Fruit fly (Drosophila melanogaster) whole organism, prepupa: ENCODE measurements around the gene SIDL.
A peak's percentile ranks its signal among the peaks of the same experiment; 100 is the strongest.

Experiments
- Blimp-1 ChIP-seq: fragments of 200-800 bp; sonication (Bioruptor generic); optimal IDR thresholded peaks from 3 replicates; lab custom pipeline; 2017; ENCODE audit warnings: missing biosample characterization, missing genetic modification characterization, mild to moderate bottlenecking, moderate library complexity, missing genetic modification reagents
- CG10631 ChIP-seq: fragments of 200-800 bp; sonication (Bioruptor generic); optimal IDR thresholded peaks from 2 replicates; lab custom pipeline; 2016; ENCODE audit warnings: missing biosample characterization, missing genetic modification characterization
- CG10669 ChIP-seq: fragments of 200-800 bp; sonication (Bioruptor generic); optimal IDR thresholded peaks from 3 replicates; lab custom pipeline; 2018; ENCODE audit warnings: missing biosample characterization, mild to moderate bottlenecking, missing genetic modification characterization, moderate library complexity
- CG11294 ChIP-seq: fragments of 200-800 bp; sonication (Bioruptor generic); IDR thresholded peaks from 2 replicates; pipeline ENCODE4 v1.3.6; 2022; ENCODE audit warnings: missing biosample characterization, missing genetic modification characterization
- CG11762 ChIP-seq: fragments of 200-800 bp; sonication (Bioruptor generic); optimal IDR thresholded peaks from 3 replicates; lab custom pipeline; 2016; ENCODE audit warnings: missing biosample characterization, missing genetic modification characterization; ENCODE audit not compliant: insufficient read depth
- CG11902 ChIP-seq: fragments of 200-800 bp; sonication (Bioruptor generic); optimal IDR thresholded peaks from 3 replicates; lab custom pipeline; 2016; ENCODE audit warnings: missing biosample characterization, missing genetic modification characterization
- CG15336 ChIP-seq: fragments of 200-800 bp; sonication (Bioruptor generic); IDR thresholded peaks from 2 replicates; pipeline ENCODE4 v1.3.6; 2022; ENCODE audit warnings: missing biosample characterization, missing genetic modification characterization
- CG1621 ChIP-seq: fragments of 200-800 bp; sonication (Bioruptor generic); optimal IDR thresholded peaks from 3 replicates; lab custom pipeline; 2018; ENCODE audit warnings: missing biosample characterization, mild to moderate bottlenecking, missing genetic modification characterization
- CG3032 ChIP-seq: fragments of 200-800 bp; optimal IDR thresholded peaks from 2 replicates; lab custom pipeline; 2019; ENCODE audit warnings: missing biosample characterization, mild to moderate bottlenecking, missing genetic modification characterization, moderate library complexity
- CG31627 ChIP-seq: fragments of 200-800 bp; sonication (Bioruptor generic); optimal IDR thresholded peaks from 3 replicates; lab custom pipeline; 2016; ENCODE audit warnings: missing biosample characterization, missing genetic modification characterization
- CG32006 ChIP-seq: fragments of 200-800 bp; sonication (Bioruptor generic); optimal IDR thresholded peaks from 3 replicates; lab custom pipeline; 2017; ENCODE audit warnings: missing biosample characterization, mild to moderate bottlenecking, missing genetic modification characterization
- CG34406 ChIP-seq: fragments of 200-800 bp; sonication (Bioruptor generic); optimal IDR thresholded peaks from 3 replicates; lab custom pipeline; 2016; ENCODE audit warnings: missing biosample characterization, missing genetic modification characterization
- CG3919 ChIP-seq: fragments of 200-800 bp; sonication (Bioruptor generic); optimal IDR thresholded peaks from 3 replicates; lab custom pipeline; 2016; ENCODE audit warnings: missing biosample characterization, missing genetic modification characterization
- CG4318 ChIP-seq: fragments of 200-800 bp; sonication (Bioruptor generic); optimal IDR thresholded peaks from 3 replicates; lab custom pipeline; 2017; ENCODE audit warnings: missing biosample characterization, mild to moderate bottlenecking, missing genetic modification characterization
- CG6163 ChIP-seq: fragments of 200-800 bp; sonication (Bioruptor generic); IDR thresholded peaks from 3 replicates; pipeline ENCODE4 v1.3.6; 2022; ENCODE audit warnings: missing biosample characterization, missing genetic modification characterization
- CG6792 ChIP-seq: fragments of 200-800 bp; sonication (Bioruptor generic); optimal IDR thresholded peaks from 3 replicates; lab custom pipeline; 2016; ENCODE audit warnings: missing biosample characterization, missing genetic modification characterization
- CG6808 ChIP-seq: fragments of 200-800 bp; sonication (Bioruptor generic); optimal IDR thresholded peaks from 3 replicates; lab custom pipeline; 2017; ENCODE audit warnings: missing biosample characterization, missing genetic modification characterization, mild to moderate bottlenecking, moderate library complexity, missing genetic modification reagents
- CG6854 ChIP-seq: fragments of 200-800 bp; sonication (Bioruptor generic); optimal IDR thresholded peaks from 2 replicates; lab custom pipeline; 2017; ENCODE audit warnings: missing biosample characterization, mild to moderate bottlenecking, missing genetic modification characterization
- CG7368 ChIP-seq: fragments of 200-800 bp; sonication (Bioruptor generic); optimal IDR thresholded peaks from 3 replicates; lab custom pipeline; 2016; ENCODE audit warnings: missing biosample characterization, missing genetic modification characterization
- CG8119 ChIP-seq: fragments of 200-800 bp; sonication (Bioruptor generic); IDR thresholded peaks from 3 replicates; pipeline ENCODE4 v1.3.6; 2022; ENCODE audit warnings: missing biosample characterization, missing genetic modification characterization
- CG8319 ChIP-seq: fragments of 200-800 bp; sonication (Bioruptor generic); optimal IDR thresholded peaks from 3 replicates; lab custom pipeline; 2016; ENCODE audit warnings: missing biosample characterization, missing genetic modification characterization
- CG8632 ChIP-seq: fragments of 200-800 bp; sonication (Bioruptor generic); optimal IDR thresholded peaks from 3 replicates; lab custom pipeline; 2016; ENCODE audit warnings: missing biosample characterization, missing genetic modification characterization
- CG9139 ChIP-seq: fragments of 200-800 bp; sonication (Bioruptor generic); optimal IDR thresholded peaks from 3 replicates; lab custom pipeline; 2017; ENCODE audit warnings: missing biosample characterization, mild to moderate bottlenecking, missing genetic modification characterization
- Eip75B ChIP-seq: fragments of 200-800 bp; sonication (Bioruptor generic); optimal IDR thresholded peaks from 3 replicates; lab custom pipeline; 2016; ENCODE audit warnings: missing biosample characterization, missing genetic modification characterization
- Eip78C ChIP-seq: fragments of 200-800 bp; sonication (Bioruptor generic); peaks from one replicate; lab custom pipeline; 2016; ENCODE audit warnings: missing biosample characterization, missing genetic modification characterization
- Ets21C ChIP-seq: fragments of 200-800 bp; sonication (Bioruptor generic); optimal IDR thresholded peaks from 3 replicates; lab custom pipeline; 2016; ENCODE audit warnings: missing biosample characterization, missing genetic modification characterization
- Ets96B ChIP-seq: fragments of 200-800 bp; optimal IDR thresholded peaks from 2 replicates; lab custom pipeline; 2019; ENCODE audit warnings: missing biosample characterization, mild to moderate bottlenecking, missing genetic modification characterization, moderate library complexity
- Hr38 ChIP-seq: sonication (Bioruptor generic); optimal IDR thresholded peaks from 2 replicates; lab custom pipeline; 2016; ENCODE audit warnings: missing biosample characterization, missing genetic modification characterization
- Hr4 ChIP-seq: fragments of 200-800 bp; sonication (Bioruptor generic); optimal IDR thresholded peaks from 3 replicates; lab custom pipeline; 2016; ENCODE audit warnings: missing biosample characterization, missing genetic modification characterization
- Lpt ChIP-seq: fragments of 200-800 bp; sonication (Bioruptor generic); optimal IDR thresholded peaks from 3 replicates; lab custom pipeline; 2016; ENCODE audit warnings: missing biosample characterization, missing genetic modification characterization
- Met ChIP-seq: fragments of 200-800 bp; sonication (Bioruptor generic); optimal IDR thresholded peaks from 3 replicates; lab custom pipeline; 2016; ENCODE audit warnings: missing biosample characterization, missing genetic modification characterization
- OdsH ChIP-seq: fragments of 200-800 bp; sonication (Bioruptor generic); optimal IDR thresholded peaks from 3 replicates; lab custom pipeline; 2016; ENCODE audit warnings: missing biosample characterization, missing genetic modification characterization
- Smox ChIP-seq: fragments of 200-800 bp; sonication (Bioruptor generic); optimal IDR thresholded peaks from 3 replicates; lab custom pipeline; 2016; ENCODE audit warnings: missing biosample characterization, missing genetic modification characterization
- Sox102F ChIP-seq: fragments of 200-800 bp; sonication (Bioruptor generic); optimal IDR thresholded peaks from 2 replicates; lab custom pipeline; 2016; ENCODE audit warnings: missing biosample characterization, mild to moderate bottlenecking, missing genetic modification characterization
- Sox14 ChIP-seq: fragments of 200-800 bp; sonication (Bioruptor generic); optimal IDR thresholded peaks from 3 replicates; lab custom pipeline; 2016; ENCODE audit warnings: missing biosample characterization, missing genetic modification characterization
- Sox15 ChIP-seq: fragments of 200-800 bp; sonication (Bioruptor generic); optimal IDR thresholded peaks from 3 replicates; lab custom pipeline; 2016; ENCODE audit warnings: missing biosample characterization, missing genetic modification characterization
- achi ChIP-seq: fragments of 200-800 bp; sonication (Bioruptor generic); optimal IDR thresholded peaks from 3 replicates; lab custom pipeline; 2016; ENCODE audit warnings: missing biosample characterization, missing genetic modification characterization
- acj6 ChIP-seq: fragments of 200-800 bp; sonication (Bioruptor generic); optimal IDR thresholded peaks from 3 replicates; lab custom pipeline; 2016; ENCODE audit warnings: missing biosample characterization, missing genetic modification characterization
- cyc ChIP-seq: fragments of 200-800 bp; sonication (Bioruptor generic); optimal IDR thresholded peaks from 3 replicates; lab custom pipeline; 2016; ENCODE audit warnings: missing biosample characterization, missing genetic modification characterization
- dac ChIP-seq: fragments of 200-800 bp; sonication (Bioruptor generic); optimal IDR thresholded peaks from 2 replicates; lab custom pipeline; 2017; ENCODE audit warnings: missing biosample characterization, mild to moderate bottlenecking, missing genetic modification characterization
- dsx ChIP-seq: fragments of 200-800 bp; optimal IDR thresholded peaks from 3 replicates; lab custom pipeline; 2019; ENCODE audit warnings: missing biosample characterization, mild to moderate bottlenecking, missing genetic modification characterization, moderate library complexity; ENCODE audit not compliant: poor library complexity, severe bottlenecking
- esn ChIP-seq: fragments of 200-800 bp; sonication (Bioruptor generic); optimal IDR thresholded peaks from 2 replicates; lab custom pipeline; 2016; ENCODE audit warnings: missing biosample characterization, mild to moderate bottlenecking, missing genetic modification characterization, moderate library complexity
- fd59A ChIP-seq: fragments of 200-800 bp; sonication (Bioruptor generic); optimal IDR thresholded peaks from 2 replicates; lab custom pipeline; 2017; ENCODE audit warnings: missing biosample characterization, mild to moderate bottlenecking, missing genetic modification characterization, missing genetic modification reagents
- fd85E ChIP-seq: fragments of 200-800 bp; sonication (Bioruptor generic); optimal IDR thresholded peaks from 3 replicates; lab custom pipeline; 2016; ENCODE audit warnings: missing biosample characterization, missing genetic modification characterization
- fkh ChIP-seq: fragments of 200-800 bp; sonication (Bioruptor generic); optimal IDR thresholded peaks from 3 replicates; lab custom pipeline; 2017; ENCODE audit warnings: missing biosample characterization, mild to moderate bottlenecking, missing genetic modification characterization, moderate library complexity
- pdm3 ChIP-seq: fragments of 200-800 bp; sonication (Bioruptor generic); optimal IDR thresholded peaks from 3 replicates; lab custom pipeline; 2016; ENCODE audit warnings: missing biosample characterization, missing genetic modification characterization
- salr ChIP-seq, 2 experiments: fragments of 200-800 bp; sonication (Bioruptor generic); optimal IDR thresholded peaks; 3 replicates each; lab custom pipeline; 2016 to 2018; ENCODE audit warnings: missing biosample characterization in 2 of 2, missing genetic modification characterization in 2 of 2, mild to moderate bottlenecking in 1 of 2
- ss ChIP-seq, 2 experiments: fragments of 200-800 bp; sonication (Bioruptor generic); optimal IDR thresholded peaks; 2 replicates in 1 of 2; 3 replicates in 1 of 2; lab custom pipeline; 2017 to 2018; ENCODE audit warnings: mild to moderate bottlenecking in 2 of 2, missing biosample characterization in 2 of 2, missing genetic modification characterization in 2 of 2, moderate library complexity in 1 of 2
- svp ChIP-seq: fragments of 200-800 bp; sonication (Bioruptor generic); peaks from one replicate; lab custom pipeline; 2016; ENCODE audit warnings: missing biosample characterization, missing genetic modification characterization
- topi ChIP-seq: fragments of 200-800 bp; sonication (Bioruptor generic); optimal IDR thresholded peaks from 3 replicates; lab custom pipeline; 2016; ENCODE audit warnings: missing biosample characterization, missing genetic modification characterization

SIDL gene

DNA sequence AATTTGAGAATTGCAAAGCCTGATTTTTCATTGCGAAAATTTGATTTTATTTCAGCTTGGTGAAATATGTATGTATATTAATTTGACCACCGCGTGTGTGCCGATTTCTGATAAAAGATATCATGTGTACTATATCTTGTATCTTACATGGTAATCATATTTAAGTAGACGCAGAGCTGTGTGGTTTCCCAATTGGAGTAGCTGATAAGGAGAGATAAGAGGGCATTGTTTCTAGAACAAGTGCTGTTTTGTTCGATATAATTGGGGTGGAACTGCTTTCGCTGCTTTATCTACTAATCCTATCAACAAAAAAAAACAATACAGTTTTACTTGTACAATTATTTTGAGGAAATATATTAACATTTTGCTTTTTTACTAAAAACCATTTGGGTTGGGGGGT is 27.9 kb upstream of the SIDL start (continued):
- TF ChIP-seq fkh (GFP tag; lab: Kevin White, UChicago): no peak
- no peak for TF ChIP-seq Blimp-1
- TF ChIP-seq acj6 (GFP tag; lab: Kevin White, UChicago): no peak
- TF ChIP-seq OdsH (GFP tag; lab: Kevin White, UChicago): no peak
- TF ChIP-seq, all 60 proteins: peak for 4

dm6 chr3R:15243452-15243851 is 24.8 kb upstream of the SIDL start:
- TF ChIP-seq CG10631 (GFP tag; lab: Kevin White, UChicago) (no peak), OdsH (GFP tag; lab: Kevin White, UChicago) (no peak), Sox102F (GFP tag; lab: Kevin White, UChicago) (peak; percentile 33), Eip75B (GFP tag; lab: Kevin White, UChicago) (peak; percentile 27), Sox14 (GFP tag; lab: Kevin White, UChicago) (peak; percentile 84), topi (GFP tag; lab: Kevin White, UChicago) (peak; percentile 5), fkh (GFP tag; lab: Kevin White, UChicago) (peak; percentile 57), CG3919 (GFP tag; lab: Kevin White, UChicago) (peak; percentile 14), dsx (no peak), ss (GFP tag; optimal IDR thresholded peaks at IDR 0.05; lab: Kevin White, UChicago) (peak; percentile 31 to 41), Met (GFP tag; lab: Kevin White, UChicago) (peak; percentile 41), CG6792 (no peak), fd59A (GFP tag; lab: Kevin White, UChicago) (no peak), cyc (GFP tag; lab: Kevin White, UChicago) (no peak), CG8632 (GFP tag; lab: Kevin White, UChicago) (no peak), svp (GFP tag; lab: Kevin White, UChicago) (peak; percentile 91), CG6163 (GFP tag; lab: Robert Waterston, UW) (peak; percentile 60), salr (GFP tag; optimal IDR thresholded peaks at IDR 0.05; lab: Kevin White, UChicago) (no peak), CG4318 (GFP tag; lab: Kevin White, UChicago) (no peak), Ets21C (GFP tag; lab: Kevin White, UChicago) (no peak), CG8119 (GFP tag; lab: Robert Waterston, UW) (no peak), CG11902 (GFP tag; lab: Kevin White, UChicago) (no peak), pdm3 (GFP tag; lab: Kevin White, UChicago) (peak; percentile 2), Hr38 (no peak), CG7368 (GFP tag; lab: Kevin White, UChicago) (no peak), Sox15 (GFP tag; lab: Kevin White, UChicago) (no peak), CG15336 (GFP tag; lab: Robert Waterston, UW) (peak; percentile 21; the same call in 1 of the 2 replicates), CG31627 (GFP tag; lab: Kevin White, UChicago) (no peak), esn (peak; percentile 38), Eip78C (GFP tag; lab: Kevin White, UChicago) (peak; percentile 73), CG11294 (GFP tag; lab: Robert Waterston, UW) (no peak), CG10669 (GFP tag; lab: Kevin White, UChicago) (no peak), CG34406 (GFP tag; lab: Kevin White, UChicago) (no peak), CG32006 (no peak), CG11762 (GFP tag; lab: Kevin White, UChicago) (no peak), Hr4 (GFP tag; lab: Kevin White, UChicago) (no peak), fd85E (GFP tag; lab: Kevin White, UChicago) (no peak), CG8319 (no peak), CG1621 (peak; percentile 21), Smox (GFP tag; lab: Kevin White, UChicago) (peak; percentile 13), Ets96B (tag; lab: Kevin White, UChicago) (no peak), CG6854 (no peak), dac (no peak), acj6 (GFP tag; lab: Kevin White, UChicago) (no peak), CG3032 (no peak), achi (GFP tag; lab: Kevin White, UChicago) (no peak), CG9139 (GFP tag; lab: Kevin White, UChicago) (no peak), Lpt (GFP tag; lab: Kevin White, UChicago) (no peak), CG6808 (GFP tag; lab: Kevin White, UChicago) (no peak)
